Worm (Caenorhabditis elegans) whole organism, L2 larva: ENCODE data around the gene EEED8.15.

Experiments used
- R02D3.7 ChIP-seq: fragments of 150-350 bp; optimal IDR thresholded peaks from 2 replicates; lab custom pipeline; 2014; ENCODE audit warnings: missing biosample characterization, missing genetic modification characterization
- blmp-1 ChIP-seq: sonication (generic microtip); optimal IDR thresholded peaks from 2 replicates; lab custom pipeline; 2017; ENCODE audit warnings: missing genetic modification characterization, mild to moderate bottlenecking, missing compliant biosample characterization, antibody characterized with exemption, moderate library complexity; ENCODE audit not compliant: insufficient read depth
- ceh-16 ChIP-seq: fragments of 150-350 bp; optimal IDR thresholded peaks from 2 replicates; lab custom pipeline; 2014; ENCODE audit warnings: missing biosample characterization, missing genetic modification characterization
- ceh-82 ChIP-seq: fragments of 150-350 bp; optimal IDR thresholded peaks from 2 replicates; lab custom pipeline; 2014; ENCODE audit warnings: missing biosample characterization, missing genetic modification characterization
- fos-1 ChIP-seq: fragments of 150-350 bp; optimal IDR thresholded peaks from 2 replicates; lab custom pipeline; 2014; ENCODE audit warnings: missing biosample characterization, missing genetic modification characterization
- lin-39 ChIP-seq: fragments of 150-350 bp; optimal IDR thresholded peaks from 2 replicates; lab custom pipeline; 2014; ENCODE audit warnings: missing biosample characterization, missing genetic modification reagents, missing genetic modification characterization
- mdl-1 ChIP-seq, 2 experiments: fragments of 150-350 bp in 1 of 2; sonication (generic microtip) in 1 of 2; optimal IDR thresholded peaks; 2 replicates each; lab custom pipeline; 2017; ENCODE audit warnings: missing biosample characterization in 2 of 2, missing genetic modification characterization in 2 of 2
- nhr-237 ChIP-seq: fragments of 150-350 bp; optimal IDR thresholded peaks from 2 replicates; lab custom pipeline; 2014; ENCODE audit warnings: missing biosample characterization, missing genetic modification characterization
- nhr-6 ChIP-seq: fragments of 150-350 bp; optimal IDR thresholded peaks from 2 replicates; lab custom pipeline; 2014; ENCODE audit warnings: missing biosample characterization, missing genetic modification characterization
- unc-39 ChIP-seq: fragments of 150-350 bp; optimal IDR thresholded peaks from 2 replicates; lab custom pipeline; 2014; ENCODE audit warnings: missing biosample characterization, missing genetic modification characterization
- ztf-4 ChIP-seq: fragments of 150-350 bp; optimal IDR thresholded peaks from 2 replicates; lab custom pipeline; 2014; ENCODE audit warnings: missing biosample characterization, missing genetic modification characterization

- peak; percentile 83 for TF ChIP-seq ztf-4 (tag; lab: Kevin White, UChicago)
- peak; percentile 24 for TF ChIP-seq ceh-82
- peak in 1 of 2 experiments; percentile 54 for TF ChIP-seq mdl-1 (tag; optimal IDR thresholded peaks at IDR 0.05; lab: Kevin White, UChicago)
- peak; percentile 92 for TF ChIP-seq nhr-6 (tag; lab: Kevin White, UChicago)
- peak; percentile 86 for TF ChIP-seq ceh-16 (tag; lab: Kevin White, UChicago)
- no peak for TF ChIP-seq unc-39 (tag; lab: Kevin White, UChicago)
- peak; percentile 11 for TF ChIP-seq nhr-237 (tag; lab: Kevin White, UChicago)
- peak; percentile 92 for TF ChIP-seq fos-1
- TF ChIP-seq R02D3.7, result peak; percentile 50
- no peak for TF ChIP-seq lin-39 (tag; lab: Kevin White, UChicago)
- TF ChIP-seq blmp-1 (tag; lab: Kevin White, UChicago), result peak; percentile 63
Measured at ce11 chrII:5373275-5374047, 45.6 kb upstream of the EEED8.15 start, which contains the start of the genes agt-2 and F09E5.3.
